Fruit fly (Drosophila melanogaster) whole organism, wandering third instar larva: ENCODE data around the gene CG31924.

Experiments used
- Abd-B ChIP-seq: fragments of >200 bp; optimal IDR thresholded peaks from 2 replicates; lab custom pipeline; 2017; ENCODE audit warnings: missing biosample characterization, missing genetic modification characterization
- CG32264 ChIP-seq: fragments of 200-800 bp; sonication (Bioruptor generic); optimal IDR thresholded peaks from 2 replicates; lab custom pipeline; 2016; ENCODE audit warnings: missing biosample characterization, missing genetic modification characterization
- CG9705 ChIP-seq: fragments of 200-800 bp; sonication (Bioruptor generic); optimal IDR thresholded peaks from 2 replicates; lab custom pipeline; 2018; ENCODE audit warnings: missing biosample characterization, mild to moderate bottlenecking, missing genetic modification characterization
- CrebA ChIP-seq: fragments of 200-800 bp; sonication (Bioruptor generic); optimal IDR thresholded peaks from 2 replicates; lab custom pipeline; 2016; ENCODE audit warnings: missing biosample characterization, mild to moderate bottlenecking, missing genetic modification characterization, borderline replicate concordance
- Dfd ChIP-seq: fragments of >200 bp; optimal IDR thresholded peaks from 2 replicates; lab custom pipeline; 2017; ENCODE audit warnings: missing biosample characterization, missing genetic modification characterization
- GATAd ChIP-seq: sonication (Bioruptor generic); optimal IDR thresholded peaks from 2 replicates; lab custom pipeline; 2016; ENCODE audit warnings: missing biosample characterization, missing genetic modification characterization
- Hnf4 ChIP-seq: fragments of 200-800 bp; sonication (Bioruptor generic); optimal IDR thresholded peaks from 2 replicates; lab custom pipeline; 2016; ENCODE audit warnings: missing biosample characterization, mild to moderate bottlenecking, missing genetic modification characterization
- Hr78 ChIP-seq: fragments of >200 bp; optimal IDR thresholded peaks from 2 replicates; lab custom pipeline; 2017; ENCODE audit warnings: missing biosample characterization, missing genetic modification characterization
- Hr83 ChIP-seq: fragments of 200-300 bp; sonication (Bioruptor generic); optimal IDR thresholded peaks from 2 replicates; lab custom pipeline; 2016; ENCODE audit warnings: missing biosample characterization, mild to moderate bottlenecking, missing genetic modification characterization, moderate library complexity; ENCODE audit not compliant: poor library complexity, severe bottlenecking
- Jra ChIP-seq: sonication (Bioruptor generic); optimal IDR thresholded peaks from 2 replicates; lab custom pipeline; 2016; ENCODE audit warnings: missing biosample characterization, missing genetic modification characterization
- Mio ChIP-seq: sonication (Bioruptor generic); optimal IDR thresholded peaks from 2 replicates; lab custom pipeline; 2016; ENCODE audit warnings: missing biosample characterization, missing genetic modification characterization
- Myc ChIP-seq: fragments of >200 bp; optimal IDR thresholded peaks from 2 replicates; lab custom pipeline; 2017
- N ChIP-seq: fragments of >200 bp; optimal IDR thresholded peaks from 2 replicates; lab custom pipeline; 2018; ENCODE audit warnings: missing biosample characterization, missing external identifiers, missing genetic modification characterization
- OdsH ChIP-seq: fragments of 200-800 bp; sonication (Bioruptor generic); optimal IDR thresholded peaks from 2 replicates; lab custom pipeline; 2016; ENCODE audit warnings: missing biosample characterization, mild to moderate bottlenecking, missing genetic modification characterization
- Rel ChIP-seq, 2 experiments: fragments of 200-800 bp; sonication (Bioruptor generic) in 1 of 2; optimal IDR thresholded peaks; 2 replicates in 1 of 2; 3 replicates in 1 of 2; lab custom pipeline; 2016 to 2019; ENCODE audit warnings: mild to moderate bottlenecking in 2 of 2, missing biosample characterization in 2 of 2, missing genetic modification characterization in 2 of 2, moderate library complexity in 1 of 2
- Sp1 ChIP-seq: fragments of 200-800 bp; sonication (Bioruptor generic); optimal IDR thresholded peaks from 3 replicates; lab custom pipeline; 2019; ENCODE audit warnings: missing biosample characterization, mild to moderate bottlenecking, missing genetic modification characterization, moderate library complexity
- Vsx2 ChIP-seq: fragments of 200-300, 225-300 bp; sonication (Bioruptor generic); optimal IDR thresholded peaks from 2 replicates; lab custom pipeline; 2018; ENCODE audit warnings: missing biosample characterization, missing genetic modification characterization; ENCODE audit not compliant: partially characterized antibody
- br ChIP-seq: fragments of 200-800 bp; sonication (Bioruptor generic); optimal IDR thresholded peaks from 2 replicates; lab custom pipeline; 2016; ENCODE audit warnings: missing biosample characterization, missing genetic modification characterization
- brk ChIP-seq: fragments of 200-800 bp; sonication (Bioruptor generic); optimal IDR thresholded peaks from 2 replicates; lab custom pipeline; 2016; ENCODE audit warnings: missing biosample characterization, mild to moderate bottlenecking, missing genetic modification characterization
- dl ChIP-seq, 2 experiments: fragments of 175-275, 200-275 bp in 1 of 2; fragments of 200-275 bp in 1 of 2; sonication (Bioruptor generic); optimal IDR thresholded peaks; lab custom pipeline; 2018; ENCODE audit warnings: mild to moderate bottlenecking in 2 of 2, missing biosample characterization in 2 of 2, missing genetic modification characterization in 2 of 2, moderate library complexity in 2 of 2; ENCODE audit not compliant: partially characterized antibody in 2 of 2, insufficient read depth in 1 of 2
- dsf ChIP-seq: sonication (Bioruptor generic); optimal IDR thresholded peaks from 2 replicates; lab custom pipeline; 2016; ENCODE audit warnings: missing biosample characterization, missing genetic modification characterization, borderline replicate concordance
- ey ChIP-seq: fragments of 200-800 bp; sonication (Bioruptor generic); optimal IDR thresholded peaks from 2 replicates; lab custom pipeline; 2016; ENCODE audit warnings: missing biosample characterization, missing genetic modification characterization
- foxo ChIP-seq, 2 experiments: fragments of 200-800 bp; sonication (Bioruptor generic); optimal IDR thresholded peaks; 2 replicates in 1 of 2; 3 replicates in 1 of 2; lab custom pipeline; 2016 to 2017; ENCODE audit warnings: missing biosample characterization in 2 of 2, missing genetic modification characterization in 2 of 2
- fru ChIP-seq: fragments of 200-800 bp; sonication (Bioruptor generic); optimal IDR thresholded peaks from 3 replicates; lab custom pipeline; 2016; ENCODE audit warnings: missing biosample characterization, mild to moderate bottlenecking, missing genetic modification characterization
- jim ChIP-seq: fragments of 175-275, 200-325 bp; sonication (Bioruptor generic); optimal IDR thresholded peaks from 2 replicates; lab custom pipeline; 2016; ENCODE audit warnings: missing biosample characterization, mild to moderate bottlenecking, missing genetic modification characterization
- lola ChIP-seq: fragments of >200 bp; optimal IDR thresholded peaks from 2 replicates; lab custom pipeline; 2017; ENCODE audit warnings: missing biosample characterization, missing genetic modification characterization
- pan ChIP-seq: fragments of >200 bp; optimal IDR thresholded peaks from 2 replicates; lab custom pipeline; 2017
- psq ChIP-seq: fragments of 200-800 bp; sonication (Bioruptor generic); optimal IDR thresholded peaks from 3 replicates; lab custom pipeline; 2017; ENCODE audit warnings: missing biosample characterization, mild to moderate bottlenecking, missing genetic modification characterization, moderate library complexity
- rgr ChIP-seq: fragments of 200-800 bp; sonication (Bioruptor generic); optimal IDR thresholded peaks from 3 replicates; lab custom pipeline; 2016; ENCODE audit warnings: missing biosample characterization, mild to moderate bottlenecking, missing genetic modification characterization
- sage ChIP-seq: fragments of 200-800 bp; sonication (Bioruptor generic); optimal IDR thresholded peaks from 2 replicates; lab custom pipeline; 2016; ENCODE audit warnings: missing biosample characterization, mild to moderate bottlenecking, missing genetic modification characterization
- sv ChIP-seq: fragments of 200-800 bp; sonication (Bioruptor generic); optimal IDR thresholded peaks from 3 replicates; lab custom pipeline; 2016; ENCODE audit warnings: missing biosample characterization, missing genetic modification characterization
- usp ChIP-seq: fragments of >200 bp; optimal IDR thresholded peaks from 2 replicates; lab custom pipeline; 2017; ENCODE audit warnings: missing biosample characterization, missing genetic modification characterization
- woc ChIP-seq: sonication (Bioruptor generic); optimal IDR thresholded peaks from 2 replicates; lab custom pipeline; 2016; ENCODE audit warnings: missing biosample characterization, mild to moderate bottlenecking, missing genetic modification characterization

CG31924 gene

DNA sequence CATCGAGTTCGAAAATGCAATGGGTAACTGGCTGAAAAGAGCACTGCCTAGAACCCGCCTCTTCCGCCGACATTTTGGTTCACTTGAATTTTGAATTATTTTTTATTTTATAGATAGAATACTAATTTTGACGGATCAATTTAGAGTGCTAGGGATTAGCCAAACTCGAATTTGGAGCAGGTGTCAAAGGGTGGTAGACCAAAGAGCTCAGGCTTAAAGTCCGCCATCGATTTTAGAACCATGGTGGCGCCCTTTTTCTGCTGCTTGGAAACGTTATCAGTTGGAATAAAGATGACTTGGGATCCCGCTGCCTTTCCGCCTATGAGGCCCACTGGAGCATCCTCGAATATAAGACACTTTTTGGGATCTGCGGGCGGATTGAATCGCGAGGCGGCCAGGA lies at the start of gene CG31924:
CG31924 (minus strand) TSS at position 101 of the 400 bp plus-strand sequence.
- TF ChIP-seq ey (GFP tag; lab: Kevin White, UChicago) = no peak
- no peak for TF ChIP-seq br
- no peak for TF ChIP-seq foxo (GFP tag; optimal IDR thresholded peaks at IDR 0.05; lab: Kevin White, UChicago)
- no peak for TF ChIP-seq Dfd (GFP tag; lab: Kevin White, UChicago)
- no peak for TF ChIP-seq Hnf4
- no peak for TF ChIP-seq fru (GFP tag; lab: Kevin White, UChicago)
- no peak for TF ChIP-seq Sp1
- no peak for TF ChIP-seq psq (GFP tag; lab: Kevin White, UChicago)
- no peak for TF ChIP-seq Jra (GFP tag; lab: Kevin White, UChicago)
- TF ChIP-seq Hr83 (GFP tag; lab: Kevin White, UChicago) = no peak
- TF ChIP-seq Rel (GFP tag; optimal IDR thresholded peaks at IDR 0.05; lab: Kevin White, UChicago) = no peak
- TF ChIP-seq Rel (tag; optimal IDR thresholded peaks at IDR 0.05; lab: Kevin White, UChicago) = no peak
- TF ChIP-seq CrebA = no peak
- TF ChIP-seq lola (GFP tag; lab: Kevin White, UChicago) = no peak
- TF ChIP-seq, all 38 proteins: peak for 0

DNA sequence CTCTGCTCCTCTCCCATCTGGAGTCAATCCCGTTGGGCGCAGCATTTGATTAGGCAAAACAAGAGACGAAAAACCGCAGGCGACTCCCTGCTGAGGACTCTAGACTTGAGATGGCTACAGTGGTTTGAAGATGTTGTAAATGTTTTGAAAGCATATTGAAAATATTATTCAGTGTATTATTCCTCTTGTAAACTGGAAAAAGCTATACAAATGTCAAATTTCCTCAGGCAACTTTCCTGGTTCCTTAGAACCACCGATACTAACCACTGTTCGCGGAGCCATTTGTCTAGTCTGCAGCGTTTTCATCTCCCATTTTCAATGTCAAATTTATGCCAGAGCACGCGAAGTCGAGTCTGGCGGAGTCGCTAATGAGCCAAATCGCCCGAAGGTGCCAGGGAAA lies 48.0 kb upstream of the CG31924 start:
- TF ChIP-seq Vsx2 (GFP tag; lab: Kevin White, UChicago) = no peak
- TF ChIP-seq brk (GFP tag; lab: Kevin White, UChicago) = no peak
- no peak for TF ChIP-seq ey (GFP tag; lab: Kevin White, UChicago)
- no peak for TF ChIP-seq lola (GFP tag; lab: Kevin White, UChicago)
- no peak for TF ChIP-seq Sp1
- TF ChIP-seq dsf (GFP tag; lab: Kevin White, UChicago) = no peak
- TF ChIP-seq foxo (GFP tag; optimal IDR thresholded peaks at IDR 0.05; lab: Kevin White, UChicago) = no peak
- TF ChIP-seq br = no peak
- TF ChIP-seq Hr78 (GFP tag; lab: Kevin White, UChicago) = no peak
- TF ChIP-seq Rel (GFP tag; optimal IDR thresholded peaks at IDR 0.05; lab: Kevin White, UChicago) = no peak
- TF ChIP-seq Rel (tag; optimal IDR thresholded peaks at IDR 0.05; lab: Kevin White, UChicago) = no peak
- no peak for TF ChIP-seq CG9705
- TF ChIP-seq Myc (lab: Kevin White, UChicago) = no peak
- TF ChIP-seq pan = no peak
- no peak for TF ChIP-seq Hr83 (GFP tag; lab: Kevin White, UChicago)
- TF ChIP-seq Abd-B (GFP tag; lab: Kevin White, UChicago) = no peak
- no peak for TF ChIP-seq fru (GFP tag; lab: Kevin White, UChicago)
- TF ChIP-seq sv = no peak
- no peak for TF ChIP-seq N (GFP tag; lab: Kevin White, UChicago)
- no peak for TF ChIP-seq jim
- TF ChIP-seq, all 38 proteins: peak for 0

DNA sequence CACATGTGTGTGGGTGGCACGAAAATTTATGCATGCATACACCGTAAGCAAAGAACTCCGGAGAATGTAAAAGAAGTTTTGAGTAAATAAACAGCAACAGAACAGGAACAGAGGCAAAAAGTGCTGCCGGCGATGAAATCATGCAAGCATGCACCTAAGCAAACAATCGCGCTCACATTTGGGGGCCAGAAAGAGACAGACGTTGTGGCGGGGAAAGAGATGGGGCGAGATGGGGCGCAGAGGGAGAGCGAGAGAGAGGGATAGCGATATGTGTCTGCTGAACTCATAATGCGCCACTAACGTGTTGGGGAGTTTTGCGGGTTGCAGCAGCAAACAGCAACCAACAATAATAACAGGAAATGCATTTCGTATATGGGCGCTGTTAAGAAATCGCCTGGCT lies 44.7 kb upstream of the CG31924 start:
- TF ChIP-seq N (GFP tag; lab: Kevin White, UChicago) = no peak
- no peak for TF ChIP-seq dsf (GFP tag; lab: Kevin White, UChicago)
- TF ChIP-seq OdsH (GFP tag; lab: Kevin White, UChicago) = no peak
- TF ChIP-seq foxo (GFP tag; optimal IDR thresholded peaks at IDR 0.05; lab: Kevin White, UChicago) = no peak
- TF ChIP-seq CrebA = no peak
- TF ChIP-seq Jra (GFP tag; lab: Kevin White, UChicago) = no peak
- no peak for TF ChIP-seq lola (GFP tag; lab: Kevin White, UChicago)
- TF ChIP-seq woc = no peak
- no peak for TF ChIP-seq CG32264 (GFP tag; lab: Kevin White, UChicago)
- TF ChIP-seq Mio (GFP tag; lab: Kevin White, UChicago) = no peak
- no peak for TF ChIP-seq dl (GFP tag; optimal IDR thresholded peaks at IDR 0.05; lab: Kevin White, UChicago; ENCODE audit: insufficient read depth in 1 of 2, partially characterized antibody in 2 of 2)
- no peak for TF ChIP-seq Hnf4
- TF ChIP-seq usp (GFP tag; lab: Kevin White, UChicago) = no peak
- TF ChIP-seq sv = no peak
- no peak for TF ChIP-seq Rel (GFP tag; optimal IDR thresholded peaks at IDR 0.05; lab: Kevin White, UChicago)
- TF ChIP-seq Rel (tag; optimal IDR thresholded peaks at IDR 0.05; lab: Kevin White, UChicago) = no peak
- no peak for TF ChIP-seq Abd-B (GFP tag; lab: Kevin White, UChicago)
- no peak for TF ChIP-seq sage (GFP tag; lab: Kevin White, UChicago)
- no peak for TF ChIP-seq GATAd (GFP tag; lab: Kevin White, UChicago)
- TF ChIP-seq rgr = no peak
- no peak for TF ChIP-seq Hr78 (GFP tag; lab: Kevin White, UChicago)

DNA sequence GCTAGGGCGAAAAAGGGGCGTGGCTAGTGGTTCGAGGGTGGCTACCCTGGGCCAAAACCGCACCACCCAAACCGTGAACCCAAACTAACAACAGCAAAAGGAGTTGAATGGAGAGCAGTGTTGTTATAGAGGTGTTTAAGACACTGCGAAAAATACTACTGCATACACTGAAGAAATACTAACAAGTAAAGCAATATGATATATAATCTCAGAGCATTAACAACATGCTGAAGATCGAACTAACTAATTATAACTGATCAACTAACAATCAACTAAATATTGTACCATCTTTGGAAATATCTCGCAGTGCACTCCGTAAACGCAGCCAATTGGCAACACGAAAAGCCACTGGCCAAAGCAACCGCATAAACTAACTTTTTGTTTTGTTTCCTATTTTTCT lies 38.9 kb upstream of the CG31924 start:
- peak in 1 of 2 experiments; percentile 17 for TF ChIP-seq foxo (GFP tag; optimal IDR thresholded peaks at IDR 0.05; lab: Kevin White, UChicago)
- no peak for TF ChIP-seq pan
- TF ChIP-seq rgr = no peak
